Fruit fly (Drosophila melanogaster): ENCODE data around the gene Rab18.

- no peak for TF ChIP-seq CTCF (optimal IDR thresholded peaks at IDR 0.05)
- no peak for TF ChIP-seq CG8478 (optimal IDR thresholded peaks at IDR 0.05)
Observed at dm6 chrX:5638588-5638987, 33.0 kb downstream of the Rab18 start.
